Worm (Caenorhabditis elegans) whole organism, late embryonic: ENCODE measurements around the gene srz-13.

Source experiments
- C08G9.2 ChIP-seq: sonication (generic microtip); optimal IDR thresholded peaks from 2 replicates; lab custom pipeline; 2016; ENCODE audit warnings: mild to moderate bottlenecking, missing genetic modification characterization, moderate library complexity, missing compliant biosample characterization
- ceh-22 ChIP-seq: sonication (generic microtip); optimal IDR thresholded peaks from 2 replicates; lab custom pipeline; 2017; ENCODE audit warnings: missing biosample characterization, missing genetic modification characterization
- ceh-31 ChIP-seq: sonication (generic microtip); optimal IDR thresholded peaks from 2 replicates; lab custom pipeline; 2016; ENCODE audit warnings: missing genetic modification characterization, missing compliant biosample characterization
- fax-1 ChIP-seq: sonication (generic microtip); optimal IDR thresholded peaks from 2 replicates; lab custom pipeline; 2016; ENCODE audit warnings: missing genotype, missing genetic modification characterization, missing compliant biosample characterization
- fkh-10 ChIP-seq: fragments of 150-350 bp; optimal IDR thresholded peaks from 2 replicates; lab custom pipeline; 2014; ENCODE audit warnings: missing biosample characterization, missing genetic modification reagents, missing genetic modification characterization
- nhr-11 ChIP-seq: fragments of 150-350 bp; optimal IDR thresholded peaks from 2 replicates; lab custom pipeline; 2014; ENCODE audit warnings: missing biosample characterization, missing genetic modification characterization
- nhr-232 ChIP-seq: sonication (generic microtip); optimal IDR thresholded peaks from 2 replicates; lab custom pipeline; 2016; ENCODE audit warnings: missing genetic modification characterization, missing compliant biosample characterization
- pha-4 ChIP-seq: fragments of 150-350 bp; optimal IDR thresholded peaks from 2 replicates; lab custom pipeline; 2018; ENCODE audit warnings: missing biosample characterization, missing genetic modification reagents, missing genetic modification characterization
- pros-1 ChIP-seq: fragments of 150-350 bp; optimal IDR thresholded peaks from 2 replicates; lab custom pipeline; 2014; ENCODE audit warnings: missing biosample characterization, missing genetic modification reagents, missing genetic modification characterization
- rnt-1 ChIP-seq: sonication (generic microtip); optimal IDR thresholded peaks from 2 replicates; lab custom pipeline; 2016; ENCODE audit warnings: missing genetic modification characterization, missing compliant biosample characterization
- ztf-16 ChIP-seq: sonication (generic microtip); optimal IDR thresholded peaks from 2 replicates; lab custom pipeline; 2017; ENCODE audit warnings: missing genetic modification characterization, missing compliant biosample characterization

- TF ChIP-seq pros-1 (no peak), nhr-232 (tag; lab: Kevin White, UChicago) (no peak), nhr-11 (tag; lab: Kevin White, UChicago) (no peak), fkh-10 (no peak), fax-1 (tag; lab: Kevin White, UChicago) (no peak), ceh-22 (no peak), C08G9.2 (tag; lab: Kevin White, UChicago) (no peak), ztf-16 (tag; lab: Kevin White, UChicago) (no peak), pha-4 (tag; lab: Kevin White, UChicago) (no peak), rnt-1 (tag; lab: Kevin White, UChicago) (no peak), ceh-31 (tag; lab: Kevin White, UChicago) (no peak)
These were observed 8.1 kb upstream of the srz-13 start for ce11 chrV:16174109-16174508.
